Worm (Caenorhabditis elegans): ENCODE results near the gene fbxa-169.

fbxa-169 gene

ce11 chrII:13611186-13611585 lies 37.1 kb upstream of the fbxa-169 start, which contains the start of gene gst-24:
gst-24 (minus strand) TSS chrII:13611366.
- TF ChIP-seq nhr-11 (tag; optimal IDR thresholded peaks at IDR 0.05) (no peak), pha-4 (tag; optimal IDR thresholded peaks at IDR 0.05) (peak; percentile 42)

- no peak for TF ChIP-seq eor-1 (tag; optimal IDR thresholded peaks at IDR 0.05)
- TF ChIP-seq R02D3.7 (tag; optimal IDR thresholded peaks at IDR 0.05), result no peak
- TF ChIP-seq ama-1 (optimal IDR thresholded peaks at IDR 0.05), result no peak
- no peak for TF ChIP-seq ceh-82 (tag; optimal IDR thresholded peaks at IDR 0.05)
- TF ChIP-seq fos-1 (tag; optimal IDR thresholded peaks at IDR 0.05), result no peak
Measured at ce11 chrII:13613096-13613495, 35.2 kb upstream of the fbxa-169 start, which contains the start of gene gst-15. gst-15 (minus strand) TSS chrII:13613196.

DNA sequence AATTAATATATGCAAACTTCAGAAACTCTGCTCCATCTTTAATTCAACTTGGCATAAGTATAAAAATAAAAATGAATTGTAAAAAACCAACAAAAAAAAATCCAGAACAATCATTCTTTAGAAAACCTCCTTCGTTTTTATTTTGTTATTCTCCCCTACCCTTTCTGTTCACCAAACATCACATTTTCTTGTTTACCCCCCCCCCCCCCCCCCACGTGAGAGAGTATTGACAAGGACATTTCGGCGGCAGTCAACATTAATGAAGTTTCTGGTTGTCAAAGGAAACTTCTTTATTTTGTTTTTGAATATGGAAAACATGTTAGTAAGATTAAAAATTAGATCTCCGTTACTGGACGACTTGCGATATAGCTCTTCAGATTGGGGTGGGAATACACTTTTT lies 33.8 kb upstream of the fbxa-169 start:
- TF ChIP-seq daf-12 (tag; optimal IDR thresholded peaks at IDR 0.05) (no peak), pha-4 (tag; optimal IDR thresholded peaks at IDR 0.05) (peak; percentile 72)

DNA sequence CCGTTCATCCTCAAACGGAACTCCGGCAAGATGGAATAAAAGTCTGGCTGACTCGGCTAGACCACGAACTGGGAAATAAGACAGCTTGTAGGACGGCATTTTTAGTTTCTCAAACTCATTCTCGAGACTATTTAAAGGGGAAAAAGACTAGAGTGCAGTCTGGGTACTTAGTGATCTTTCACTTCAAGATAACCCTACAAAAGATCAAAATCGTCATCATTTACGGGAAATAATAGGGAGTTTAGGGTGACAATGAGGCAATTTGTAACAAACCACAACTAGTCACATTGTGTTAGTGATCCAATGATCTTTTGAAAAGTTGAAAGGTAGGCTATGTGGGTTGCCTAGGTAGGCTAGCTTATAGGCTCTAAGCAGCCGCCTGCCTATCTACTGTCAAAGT lies 32.3 kb upstream of the fbxa-169 start, which contains the start of gene gst-14:
gst-14 (minus strand) TSS at position 101 of the 400 bp plus-strand sequence.
- TF ChIP-seq ceh-28 (tag; optimal IDR thresholded peaks at IDR 0.05), result no peak
- no peak for TF ChIP-seq egl-27 (tag; optimal IDR thresholded peaks at IDR 0.05)
- TF ChIP-seq nhr-11 (tag; optimal IDR thresholded peaks at IDR 0.05), result no peak
- no peak for TF ChIP-seq nhr-77 (tag; optimal IDR thresholded peaks at IDR 0.05)
- TF ChIP-seq fkh-2 (tag; optimal IDR thresholded peaks at IDR 0.05), result no peak
- no peak for TF ChIP-seq egl-5 (tag; optimal IDR thresholded peaks at IDR 0.05)
- TF ChIP-seq skn-1 (tag; optimal IDR thresholded peaks at IDR 0.05), result no peak
- TF ChIP-seq nhr-12 (tag; optimal IDR thresholded peaks at IDR 0.05), result no peak
- no peak for TF ChIP-seq ZK546.5 (tag; optimal IDR thresholded peaks at IDR 0.05)
- TF ChIP-seq elt-2 (tag; optimal IDR thresholded peaks at IDR 0.05), result no peak

ce11 chrII:13617808-13618207 lies 30.5 kb upstream of the fbxa-169 start, which contains the start of gene gst-12:
gst-12 (minus strand) TSS chrII:13618061.
- peak; percentile 29 for TF ChIP-seq nhr-25 (tag; optimal IDR thresholded peaks at IDR 0.05)
- peak; percentile 51 for TF ChIP-seq nhr-43 (tag; optimal IDR thresholded peaks at IDR 0.05; ENCODE audit: poor library complexity, severe bottlenecking)
- TF ChIP-seq nhr-23 (tag; optimal IDR thresholded peaks at IDR 0.05), result peak; percentile 60
- TF ChIP-seq nhr-76 (tag; optimal IDR thresholded peaks at IDR 0.05), result no peak

- TF ChIP-seq ceh-28 (tag; optimal IDR thresholded peaks at IDR 0.05), result no peak
- no peak for TF ChIP-seq egl-27 (tag; optimal IDR thresholded peaks at IDR 0.05)
- peak; percentile 93 for TF ChIP-seq skn-1 (tag; optimal IDR thresholded peaks at IDR 0.05)
Measured at ce11 chrII:13624330-13624729, 24.0 kb upstream of the fbxa-169 start, which contains the start of gene gst-16. gst-16 (minus strand) TSS chrII:13624440.

DNA sequence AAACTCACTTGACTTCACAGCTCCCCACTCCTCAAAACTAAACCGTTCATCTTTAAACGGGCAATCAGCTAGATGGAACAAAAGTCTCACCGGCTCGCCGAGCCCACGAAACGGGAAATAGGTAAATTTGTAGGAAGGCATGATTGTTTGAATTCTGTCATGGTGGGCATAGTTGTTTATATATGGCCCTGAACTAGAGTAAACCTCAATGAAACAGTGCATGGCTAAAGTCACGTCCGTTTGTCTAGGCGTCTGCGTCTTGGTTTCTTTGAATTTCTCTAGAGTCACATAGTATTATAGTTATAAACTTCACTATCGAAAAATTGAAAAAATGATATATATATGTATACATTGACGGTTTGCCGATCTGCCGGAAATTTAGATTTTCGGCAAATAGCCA lies 21.3 kb upstream of the fbxa-169 start, which contains the start of gene gst-19:
gst-19 (minus strand) TSS at position 145 of the 400 bp plus-strand sequence.
- TF ChIP-seq pha-4 (tag; optimal IDR thresholded peaks at IDR 0.05) (peak; percentile 19), nhr-25 (tag; optimal IDR thresholded peaks at IDR 0.05) (no peak)

DNA sequence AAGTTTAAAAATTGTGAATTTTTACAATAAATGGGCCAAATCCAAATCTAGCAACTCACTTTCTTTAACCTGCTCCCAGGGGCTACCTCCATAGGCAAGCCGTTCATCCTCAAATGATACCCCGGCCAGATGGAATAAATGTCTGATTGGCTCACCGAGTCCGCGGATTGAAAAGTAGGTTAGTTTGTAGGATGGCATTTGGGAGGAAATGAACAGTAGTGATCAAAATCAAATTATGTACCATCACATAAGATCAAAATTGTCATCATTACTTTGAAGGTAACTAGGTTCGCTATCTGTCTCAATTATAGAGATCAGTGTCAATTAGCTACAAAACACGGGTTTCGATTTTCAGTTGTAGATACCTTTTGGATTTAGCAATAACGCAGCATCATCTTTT lies 17.6 kb upstream of the fbxa-169 start, which contains the start of the genes gst-17 and gst-18:
gst-17 (minus strand) TSS at position 101 of the 400 bp plus-strand sequence.
gst-18 (minus strand) TSS at position 198 of the 400 bp plus-strand sequence.
- no peak for TF ChIP-seq nhr-28 (tag; optimal IDR thresholded peaks at IDR 0.05)

- TF ChIP-seq nhr-76 (tag; optimal IDR thresholded peaks at IDR 0.05) (no peak), mml-1 (tag; optimal IDR thresholded peaks at IDR 0.05) (no peak), sea-2 (GFP tag; optimal IDR thresholded peaks at IDR 0.05) (no peak), elt-2 (tag; optimal IDR thresholded peaks at IDR 0.05) (peak; percentile 30), elt-1 (tag; optimal IDR thresholded peaks at IDR 0.05) (peak; percentile 81), eor-1 (tag; optimal IDR thresholded peaks at IDR 0.05) (no peak), aly-2 (tag; optimal IDR thresholded peaks at IDR 0.05) (no peak)
Measured at ce11 chrII:13632238-13632637, 16.1 kb upstream of the fbxa-169 start, which contains the start of gene tag-10. tag-10 (plus strand) TSS chrII:13632584.

Data from whole organism, L3 larva.